Fruit fly (Drosophila melanogaster) whole organism, prepupa: ENCODE measurements around the gene Marf.

Source experiments
- CG10631 ChIP-seq: fragments of 200-800 bp; sonication (Bioruptor generic); optimal IDR thresholded peaks from 2 replicates; lab custom pipeline; 2016; ENCODE audit warnings: missing biosample characterization, missing genetic modification characterization
- CG10669 ChIP-seq: fragments of 200-800 bp; sonication (Bioruptor generic); optimal IDR thresholded peaks from 3 replicates; lab custom pipeline; 2018; ENCODE audit warnings: missing biosample characterization, mild to moderate bottlenecking, missing genetic modification characterization, moderate library complexity
- CG11294 ChIP-seq: fragments of 200-800 bp; sonication (Bioruptor generic); IDR thresholded peaks from 2 replicates; pipeline ENCODE4 v1.3.6; 2022; ENCODE audit warnings: missing biosample characterization, missing genetic modification characterization
- CG11902 ChIP-seq: fragments of 200-800 bp; sonication (Bioruptor generic); optimal IDR thresholded peaks from 3 replicates; lab custom pipeline; 2016; ENCODE audit warnings: missing biosample characterization, missing genetic modification characterization
- CG1621 ChIP-seq: fragments of 200-800 bp; sonication (Bioruptor generic); optimal IDR thresholded peaks from 3 replicates; lab custom pipeline; 2018; ENCODE audit warnings: missing biosample characterization, mild to moderate bottlenecking, missing genetic modification characterization
- CG3032 ChIP-seq: fragments of 200-800 bp; optimal IDR thresholded peaks from 2 replicates; lab custom pipeline; 2019; ENCODE audit warnings: missing biosample characterization, mild to moderate bottlenecking, missing genetic modification characterization, moderate library complexity
- CG31627 ChIP-seq: fragments of 200-800 bp; sonication (Bioruptor generic); optimal IDR thresholded peaks from 3 replicates; lab custom pipeline; 2016; ENCODE audit warnings: missing biosample characterization, missing genetic modification characterization
- CG32006 ChIP-seq: fragments of 200-800 bp; sonication (Bioruptor generic); optimal IDR thresholded peaks from 3 replicates; lab custom pipeline; 2017; ENCODE audit warnings: missing biosample characterization, mild to moderate bottlenecking, missing genetic modification characterization
- CG4318 ChIP-seq: fragments of 200-800 bp; sonication (Bioruptor generic); optimal IDR thresholded peaks from 3 replicates; lab custom pipeline; 2017; ENCODE audit warnings: missing biosample characterization, mild to moderate bottlenecking, missing genetic modification characterization
- CG6163 ChIP-seq: fragments of 200-800 bp; sonication (Bioruptor generic); IDR thresholded peaks from 3 replicates; pipeline ENCODE4 v1.3.6; 2022; ENCODE audit warnings: missing biosample characterization, missing genetic modification characterization
- CG6808 ChIP-seq: fragments of 200-800 bp; sonication (Bioruptor generic); optimal IDR thresholded peaks from 3 replicates; lab custom pipeline; 2017; ENCODE audit warnings: missing biosample characterization, missing genetic modification characterization, mild to moderate bottlenecking, moderate library complexity, missing genetic modification reagents
- CG6854 ChIP-seq: fragments of 200-800 bp; sonication (Bioruptor generic); optimal IDR thresholded peaks from 2 replicates; lab custom pipeline; 2017; ENCODE audit warnings: missing biosample characterization, mild to moderate bottlenecking, missing genetic modification characterization
- CG7368 ChIP-seq: fragments of 200-800 bp; sonication (Bioruptor generic); optimal IDR thresholded peaks from 3 replicates; lab custom pipeline; 2016; ENCODE audit warnings: missing biosample characterization, missing genetic modification characterization
- CG8632 ChIP-seq: fragments of 200-800 bp; sonication (Bioruptor generic); optimal IDR thresholded peaks from 3 replicates; lab custom pipeline; 2016; ENCODE audit warnings: missing biosample characterization, missing genetic modification characterization
- CG9139 ChIP-seq: fragments of 200-800 bp; sonication (Bioruptor generic); optimal IDR thresholded peaks from 3 replicates; lab custom pipeline; 2017; ENCODE audit warnings: missing biosample characterization, mild to moderate bottlenecking, missing genetic modification characterization
- Eip75B ChIP-seq: fragments of 200-800 bp; sonication (Bioruptor generic); optimal IDR thresholded peaks from 3 replicates; lab custom pipeline; 2016; ENCODE audit warnings: missing biosample characterization, missing genetic modification characterization
- Eip78C ChIP-seq: fragments of 200-800 bp; sonication (Bioruptor generic); peaks from one replicate; lab custom pipeline; 2016; ENCODE audit warnings: missing biosample characterization, missing genetic modification characterization
- Eip93F ChIP-seq: fragments of 200-800 bp; sonication (Bioruptor generic); optimal IDR thresholded peaks from 2 replicates; lab custom pipeline; 2016; ENCODE audit warnings: missing biosample characterization, mild to moderate bottlenecking, missing genetic modification characterization
- Ets21C ChIP-seq: fragments of 200-800 bp; sonication (Bioruptor generic); optimal IDR thresholded peaks from 3 replicates; lab custom pipeline; 2016; ENCODE audit warnings: missing biosample characterization, missing genetic modification characterization
- Ets96B ChIP-seq: fragments of 200-800 bp; optimal IDR thresholded peaks from 2 replicates; lab custom pipeline; 2019; ENCODE audit warnings: missing biosample characterization, mild to moderate bottlenecking, missing genetic modification characterization, moderate library complexity
- Hr39 ChIP-seq: fragments of 200-800 bp; sonication (Bioruptor generic); optimal IDR thresholded peaks from 2 replicates; lab custom pipeline; 2016; ENCODE audit warnings: missing biosample characterization, missing genetic modification characterization
- Hr4 ChIP-seq: fragments of 200-800 bp; sonication (Bioruptor generic); optimal IDR thresholded peaks from 3 replicates; lab custom pipeline; 2016; ENCODE audit warnings: missing biosample characterization, missing genetic modification characterization
- Lpt ChIP-seq: fragments of 200-800 bp; sonication (Bioruptor generic); optimal IDR thresholded peaks from 3 replicates; lab custom pipeline; 2016; ENCODE audit warnings: missing biosample characterization, missing genetic modification characterization
- OdsH ChIP-seq: fragments of 200-800 bp; sonication (Bioruptor generic); optimal IDR thresholded peaks from 3 replicates; lab custom pipeline; 2016; ENCODE audit warnings: missing biosample characterization, missing genetic modification characterization
- Smox ChIP-seq: fragments of 200-800 bp; sonication (Bioruptor generic); optimal IDR thresholded peaks from 3 replicates; lab custom pipeline; 2016; ENCODE audit warnings: missing biosample characterization, missing genetic modification characterization
- Sox102F ChIP-seq: fragments of 200-800 bp; sonication (Bioruptor generic); optimal IDR thresholded peaks from 2 replicates; lab custom pipeline; 2016; ENCODE audit warnings: missing biosample characterization, mild to moderate bottlenecking, missing genetic modification characterization
- Sox14 ChIP-seq: fragments of 200-800 bp; sonication (Bioruptor generic); optimal IDR thresholded peaks from 3 replicates; lab custom pipeline; 2016; ENCODE audit warnings: missing biosample characterization, missing genetic modification characterization
- Sox15 ChIP-seq: fragments of 200-800 bp; sonication (Bioruptor generic); optimal IDR thresholded peaks from 3 replicates; lab custom pipeline; 2016; ENCODE audit warnings: missing biosample characterization, missing genetic modification characterization
- acj6 ChIP-seq: fragments of 200-800 bp; sonication (Bioruptor generic); optimal IDR thresholded peaks from 3 replicates; lab custom pipeline; 2016; ENCODE audit warnings: missing biosample characterization, missing genetic modification characterization
- cyc ChIP-seq: fragments of 200-800 bp; sonication (Bioruptor generic); optimal IDR thresholded peaks from 3 replicates; lab custom pipeline; 2016; ENCODE audit warnings: missing biosample characterization, missing genetic modification characterization
- eg ChIP-seq: fragments of 200-800 bp; sonication (Bioruptor generic); IDR thresholded peaks from 3 replicates; pipeline ENCODE4 v1.3.6; 2022; ENCODE audit warnings: missing biosample characterization, missing genetic modification characterization
- esn ChIP-seq: fragments of 200-800 bp; sonication (Bioruptor generic); optimal IDR thresholded peaks from 2 replicates; lab custom pipeline; 2016; ENCODE audit warnings: missing biosample characterization, mild to moderate bottlenecking, missing genetic modification characterization, moderate library complexity
- fkh ChIP-seq: fragments of 200-800 bp; sonication (Bioruptor generic); optimal IDR thresholded peaks from 3 replicates; lab custom pipeline; 2017; ENCODE audit warnings: missing biosample characterization, mild to moderate bottlenecking, missing genetic modification characterization, moderate library complexity
- lz ChIP-seq: fragments of 200-800 bp; sonication (Bioruptor generic); optimal IDR thresholded peaks from 3 replicates; lab custom pipeline; 2016; ENCODE audit warnings: missing biosample characterization, missing genetic modification characterization
- net ChIP-seq: fragments of 200-800 bp; sonication (Bioruptor generic); optimal IDR thresholded peaks from 3 replicates; lab custom pipeline; 2016; ENCODE audit warnings: missing biosample characterization, missing genetic modification characterization
- pdm3 ChIP-seq: fragments of 200-800 bp; sonication (Bioruptor generic); optimal IDR thresholded peaks from 3 replicates; lab custom pipeline; 2016; ENCODE audit warnings: missing biosample characterization, missing genetic modification characterization
- salr ChIP-seq, 2 experiments: fragments of 200-800 bp; sonication (Bioruptor generic); optimal IDR thresholded peaks; 3 replicates each; lab custom pipeline; 2016 to 2018; ENCODE audit warnings: missing biosample characterization in 2 of 2, missing genetic modification characterization in 2 of 2, mild to moderate bottlenecking in 1 of 2
- spab ChIP-seq: fragments of 200-800 bp; sonication (Bioruptor generic); optimal IDR thresholded peaks from 2 replicates; lab custom pipeline; 2017; ENCODE audit warnings: missing biosample characterization, mild to moderate bottlenecking, missing genetic modification characterization, missing genetic modification reagents
- ss ChIP-seq, 2 experiments: fragments of 200-800 bp; sonication (Bioruptor generic); optimal IDR thresholded peaks; 2 replicates in 1 of 2; 3 replicates in 1 of 2; lab custom pipeline; 2017 to 2018; ENCODE audit warnings: mild to moderate bottlenecking in 2 of 2, missing biosample characterization in 2 of 2, missing genetic modification characterization in 2 of 2, moderate library complexity in 1 of 2
- svp ChIP-seq: fragments of 200-800 bp; sonication (Bioruptor generic); peaks from one replicate; lab custom pipeline; 2016; ENCODE audit warnings: missing biosample characterization, missing genetic modification characterization
- topi ChIP-seq: fragments of 200-800 bp; sonication (Bioruptor generic); optimal IDR thresholded peaks from 3 replicates; lab custom pipeline; 2016; ENCODE audit warnings: missing biosample characterization, missing genetic modification characterization
- vri ChIP-seq: fragments of 200-800 bp; sonication (Bioruptor generic); optimal IDR thresholded peaks from 3 replicates; lab custom pipeline; 2016; ENCODE audit warnings: missing biosample characterization, mild to moderate bottlenecking, missing genetic modification characterization

Marf gene

dm6 chrX:6356748-6357397, 8.9 kb upstream of the Marf start (continued):
- TF ChIP-seq CG1621 (tag; lab: Kevin White, UChicago) (no peak), CG3032 (tag; lab: Kevin White, UChicago) (no peak), topi (peak; percentile 16), OdsH (peak; percentile 55), spab (no peak), Sox15 (GFP tag; lab: Kevin White, UChicago) (peak; percentile 30), CG6163 (peak; percentile 61; the same call in 1 of the 3 replicates), acj6 (GFP tag; lab: Kevin White, UChicago) (peak; percentile 43), Ets21C (GFP tag; lab: Kevin White, UChicago) (no peak), Hr39 (GFP tag; lab: Kevin White, UChicago) (no peak), eg (GFP tag; lab: Robert Waterston, UW) (peak; percentile 71), Hr4 (peak; percentile 63), svp (GFP tag; lab: Kevin White, UChicago) (no peak), CG6854 (GFP tag; lab: Kevin White, UChicago) (no peak)

dm6 chrX:6357456-6358007, 8.2 kb upstream of the Marf start:
- TF ChIP-seq esn (GFP tag; lab: Kevin White, UChicago) (no peak), lz (no peak), Sox14 (GFP tag; lab: Kevin White, UChicago) (no peak), CG31627 (no peak), CG6808 (GFP tag; lab: Kevin White, UChicago) (no peak), svp (GFP tag; lab: Kevin White, UChicago) (peak; percentile 60), eg (GFP tag; lab: Robert Waterston, UW) (peak; percentile 41; the same call in 1 of the 3 replicates), CG10631 (no peak), Eip78C (GFP tag; lab: Kevin White, UChicago) (peak; percentile 19), Hr4 (no peak), ss (GFP tag; optimal IDR thresholded peaks at IDR 0.05; lab: Kevin White, UChicago) (no peak)

- TF ChIP-seq vri (GFP tag; lab: Kevin White, UChicago) (peak; percentile 97), Eip78C (GFP tag; lab: Kevin White, UChicago) (no peak), salr (GFP tag; optimal IDR thresholded peaks at IDR 0.05; lab: Kevin White, UChicago) (no peak), CG3032 (tag; lab: Kevin White, UChicago) (no peak), CG32006 (no peak), net (GFP tag; lab: Kevin White, UChicago) (no peak), svp (GFP tag; lab: Kevin White, UChicago) (peak; percentile 58), lz (no peak), Eip93F (no peak), Ets96B (tag; lab: Kevin White, UChicago) (no peak), Sox102F (GFP tag; lab: Kevin White, UChicago) (no peak), CG10669 (GFP tag; lab: Kevin White, UChicago) (no peak), CG8632 (GFP tag; lab: Kevin White, UChicago) (no peak), CG11294 (no peak), CG9139 (GFP tag; lab: Kevin White, UChicago) (no peak)
Measured at dm6 chrX:6358198-6358597, 7.6 kb upstream of the Marf start.

dm6 chrX:6361215-6361614, 4.5 kb upstream of the Marf start:
- TF ChIP-seq CG1621 (tag; lab: Kevin White, UChicago) (no peak), pdm3 (GFP tag; lab: Kevin White, UChicago) (no peak), Smox (no peak), acj6 (GFP tag; lab: Kevin White, UChicago) (no peak), CG9139 (GFP tag; lab: Kevin White, UChicago) (no peak), Eip75B (GFP tag; lab: Kevin White, UChicago) (no peak), CG6808 (GFP tag; lab: Kevin White, UChicago) (no peak), CG6854 (GFP tag; lab: Kevin White, UChicago) (no peak), ss (GFP tag; optimal IDR thresholded peaks at IDR 0.05; lab: Kevin White, UChicago) (no peak), Sox15 (GFP tag; lab: Kevin White, UChicago) (no peak), Lpt (GFP tag; lab: Kevin White, UChicago) (no peak), cyc (GFP tag; lab: Kevin White, UChicago) (no peak), CG11902 (no peak), CG4318 (GFP tag; lab: Kevin White, UChicago) (no peak), CG31627 (no peak), spab (no peak), CG7368 (GFP tag; lab: Kevin White, UChicago) (no peak), fkh (GFP tag; lab: Kevin White, UChicago) (no peak)
